Fruit fly (Drosophila melanogaster): ENCODE results near the gene CG8219.

Gene CG8219

DNA sequence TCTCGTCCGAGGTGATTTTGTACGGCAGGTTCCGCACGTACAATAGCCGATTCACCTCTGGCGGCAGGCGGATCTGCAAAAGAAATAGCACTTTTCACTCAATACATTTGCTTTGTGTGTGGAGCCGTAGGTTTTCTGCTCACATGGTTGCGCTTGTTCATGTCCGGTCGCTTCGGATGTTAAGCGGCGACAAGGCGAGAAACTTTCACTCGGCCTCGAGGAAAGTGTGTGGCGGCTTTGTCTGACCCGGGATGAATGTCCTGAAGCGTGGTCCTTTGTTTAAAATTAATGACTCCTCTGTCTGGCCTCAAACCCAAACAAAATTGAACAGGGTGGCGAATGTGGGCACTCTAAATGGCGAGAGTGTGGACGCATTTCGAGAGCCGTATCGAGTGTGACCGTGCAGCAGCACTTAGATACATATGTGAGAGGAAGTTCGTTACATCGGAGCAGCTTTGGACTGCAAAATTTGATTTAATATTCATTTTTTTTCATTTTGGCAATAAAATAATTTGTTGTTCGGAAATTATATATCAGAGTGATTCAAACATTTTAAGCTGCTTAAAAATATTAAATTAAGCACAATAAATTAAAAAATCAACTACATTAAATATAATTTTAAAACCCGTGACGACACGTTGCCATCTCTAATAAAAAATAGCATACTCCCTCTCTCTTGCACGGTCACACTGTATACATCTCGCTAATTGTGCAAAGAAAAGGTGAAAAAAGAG lies 7.3 kb upstream of the CG8219 start, which contains the start of the genes Sf3b6 and Tnpo (continued):
- TF ChIP-seq CG8388 (GFP tag; optimal IDR thresholded peaks at IDR 0.05) = no peak
- no peak for TF ChIP-seq CG31365 (tag; optimal IDR thresholded peaks at IDR 0.05)
- peak; percentile 92 for TF ChIP-seq CG13775 (GFP tag; optimal IDR thresholded peaks at IDR 0.05)
- TF ChIP-seq CG10366 (GFP tag; IDR thresholded peaks at IDR 0.05) = peak; percentile 86
- TF ChIP-seq HLH3B (GFP tag; IDR thresholded peaks at IDR 0.05) = peak; percentile 76
- no peak for TF ChIP-seq CG3281 (GFP tag; optimal IDR thresholded peaks at IDR 0.05)
- peak; percentile 75 for TF ChIP-seq NfI (GFP tag; optimal IDR thresholded peaks at IDR 0.05)
- peak; percentile 58 for TF ChIP-seq trh (GFP tag; optimal IDR thresholded peaks at IDR 0.05)
- TF ChIP-seq CG18599 (GFP tag; optimal IDR thresholded peaks at IDR 0.05) = no peak
- no peak for TF ChIP-seq CG31441 (GFP tag; IDR thresholded peaks at IDR 0.05)
- peak; percentile 45 for TF ChIP-seq CG3065 (GFP tag; optimal IDR thresholded peaks at IDR 0.05)
- TF ChIP-seq CG6854 (GFP tag; optimal IDR thresholded peaks at IDR 0.05) = no peak
- TF ChIP-seq CG12659 (GFP tag; optimal IDR thresholded peaks at IDR 0.05) = peak; percentile 92
- no peak for TF ChIP-seq Dek (tag; optimal IDR thresholded peaks at IDR 0.05)
- peak; percentile 61 for TF ChIP-seq Antp (GFP tag; optimal IDR thresholded peaks at IDR 0.05)
- peak; percentile 55 for TF ChIP-seq Deaf1 (tag; optimal IDR thresholded peaks at IDR 0.05)
- peak; percentile 39 for TF ChIP-seq CG15073 (GFP tag; optimal IDR thresholded peaks at IDR 0.05)
- peak; percentile 89 for TF ChIP-seq mam (GFP tag; optimal IDR thresholded peaks at IDR 0.05)
- TF ChIP-seq CG12219 (GFP tag; optimal IDR thresholded peaks at IDR 0.05) = no peak
- TF ChIP-seq Hand (GFP tag; optimal IDR thresholded peaks at IDR 0.05) = peak; percentile 2
- TF ChIP-seq lab (GFP tag; optimal IDR thresholded peaks at IDR 0.05) = no peak
- TF ChIP-seq abd-A (tag; optimal IDR thresholded peaks at IDR 0.05) = no peak
- TF ChIP-seq zf30C (GFP tag; optimal IDR thresholded peaks at IDR 0.05) = no peak
- peak; percentile 27; the same call in 1 of the 2 replicates for TF ChIP-seq gt (GFP tag; IDR thresholded peaks at IDR 0.05)
- peak; percentile 74 for TF ChIP-seq CG15479 (GFP tag; optimal IDR thresholded peaks at IDR 0.05)
- peak; percentile 48 for TF ChIP-seq CG6254 (GFP tag; optimal IDR thresholded peaks at IDR 0.05)
- peak; percentile 79 for TF ChIP-seq E2f1 (GFP tag; IDR thresholded peaks at IDR 0.05)
- TF ChIP-seq CG12391 (tag; optimal IDR thresholded peaks at IDR 0.05) = peak; percentile 91
- no peak for TF ChIP-seq MTF-1 (GFP tag; optimal IDR thresholded peaks at IDR 0.05; ENCODE audit: borderline replicate concordance)
- TF ChIP-seq phol (tag; optimal IDR thresholded peaks at IDR 0.05) = peak; percentile 91
- no peak for TF ChIP-seq sens (GFP tag)
- TF ChIP-seq CG14441 (GFP tag; IDR thresholded peaks at IDR 0.05) = peak; percentile 82
- TF ChIP-seq zfh1 (GFP tag; IDR thresholded peaks at IDR 0.05) = peak; percentile 77
- no peak for TF ChIP-seq Hey (tag; optimal IDR thresholded peaks at IDR 0.05)
- peak; percentile 48 for TF ChIP-seq NK7.1 (GFP tag; optimal IDR thresholded peaks at IDR 0.05)
- TF ChIP-seq Ets97D (GFP tag; optimal IDR thresholded peaks at IDR 0.05) = peak; percentile 78
- TF ChIP-seq CG2129 (GFP tag; IDR thresholded peaks at IDR 0.05; ENCODE audit: partially characterized antibody) = peak; percentile 52
- no peak for TF ChIP-seq CG8359 (GFP tag; optimal IDR thresholded peaks at IDR 0.05; ENCODE audit: borderline replicate concordance)
- peak; percentile 69 for TF ChIP-seq CG2116 (GFP tag; optimal IDR thresholded peaks at IDR 0.05)
- no peak for TF ChIP-seq z (GFP tag; IDR thresholded peaks at IDR 0.05)
- TF ChIP-seq prd (optimal IDR thresholded peaks at IDR 0.05) = no peak
- TF ChIP-seq prd (GFP tag; IDR thresholded peaks at IDR 0.05) = peak; percentile 94
- no peak for TF ChIP-seq CG17385 (GFP tag; optimal IDR thresholded peaks at IDR 0.05)
- no peak for TF ChIP-seq Hr39 (optimal IDR thresholded peaks at IDR 0.05)
- peak; percentile 81 for TF ChIP-seq CG9609 (GFP tag; optimal IDR thresholded peaks at IDR 0.05)
- no peak for TF ChIP-seq rib (GFP tag; IDR thresholded peaks at IDR 0.05)
- peak; percentile 69 for TF ChIP-seq ara (GFP tag; IDR thresholded peaks at IDR 0.05)
- no peak for TF ChIP-seq D19A (tag; optimal IDR thresholded peaks at IDR 0.05)
- TF ChIP-seq Opbp (GFP tag; IDR thresholded peaks at IDR 0.05; ENCODE audit: partially characterized antibody) = no peak
- TF ChIP-seq CG1647 (GFP tag; optimal IDR thresholded peaks at IDR 0.05) = peak; percentile 58
